Worm (Caenorhabditis elegans): Measurements from ENCODE around the gene Y70C5B.2.
A peak's percentile ranks its signal among the peaks of the same experiment; 100 is the strongest.

Y70C5B.2 gene

DNA sequence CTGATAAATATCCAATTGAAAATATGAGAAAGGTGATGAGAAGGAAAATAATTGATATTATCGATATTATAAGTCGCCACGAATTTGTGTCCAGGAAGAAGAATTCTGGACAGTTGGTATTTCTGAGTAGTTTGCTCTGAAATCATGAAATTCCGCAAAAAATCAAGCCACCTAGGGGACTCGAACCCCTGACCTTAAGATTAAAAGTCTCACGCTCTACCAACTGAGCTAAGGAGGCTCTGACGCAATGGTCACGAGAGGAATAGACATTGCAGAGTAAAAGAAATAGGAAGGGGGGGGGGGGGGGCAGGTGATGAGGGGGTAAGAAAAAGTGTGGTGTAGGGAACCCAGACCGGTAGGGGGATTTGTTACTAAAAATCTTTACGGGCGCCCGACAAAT, 38.8 kb downstream of the Y70C5B.2 start (continued):
- TF ChIP-seq pha-4 (GFP tag; IDR thresholded peaks at IDR 0.05) (no peak), pha-4 (tag; optimal IDR thresholded peaks at IDR 0.05) (no peak), nhr-237 (tag; optimal IDR thresholded peaks at IDR 0.05) (no peak), lin-15B (tag; optimal IDR thresholded peaks at IDR 0.05) (no peak), lin-13 (GFP tag; optimal IDR thresholded peaks at IDR 0.05) (no peak), T26A8.4 (GFP tag; IDR thresholded peaks at IDR 0.05) (peak; percentile 27; the same call in 1 of the 2 replicates), spr-1 (tag; optimal IDR thresholded peaks at IDR 0.05) (no peak), zip-2 (tag; optimal IDR thresholded peaks at IDR 0.05) (no peak), nhr-41 (GFP tag; IDR thresholded peaks at IDR 0.05) (no peak), F10B5.3 (tag; optimal IDR thresholded peaks at IDR 0.05) (no peak), lsy-2 (tag; optimal IDR thresholded peaks at IDR 0.05) (no peak), lir-3 (tag; optimal IDR thresholded peaks at IDR 0.05) (no peak), mep-1 (tag; optimal IDR thresholded peaks at IDR 0.05) (no peak), egl-43 (GFP tag; IDR thresholded peaks at IDR 0.05) (no peak), mxl-2 (GFP tag; conservative IDR thresholded peaks at IDR 0.05) (no peak), daf-12 (tag; optimal IDR thresholded peaks at IDR 0.05) (no peak), lin-29 (GFP tag; IDR thresholded peaks at IDR 0.05) (no peak), gei-8 (GFP tag; optimal IDR thresholded peaks at IDR 0.05) (no peak), jun-1 (tag; optimal IDR thresholded peaks at IDR 0.05) (no peak), fkh-10 (GFP tag; optimal IDR thresholded peaks at IDR 0.05) (no peak), sdz-12 (GFP tag; optimal IDR thresholded peaks at IDR 0.05) (no peak), T20F7.1 (GFP tag; optimal IDR thresholded peaks at IDR 0.05) (no peak), arid-1 (GFP tag; conservative IDR thresholded peaks at IDR 0.05) (peak; percentile 49; the same call in 1 of the 2 replicates), nhr-25 (tag; optimal IDR thresholded peaks at IDR 0.05; ENCODE audit: borderline replicate concordance, insufficient read depth) (no peak), spr-3 (GFP tag; optimal IDR thresholded peaks at IDR 0.05) (peak; percentile 33), duxl-1 (tag; optimal IDR thresholded peaks at IDR 0.05; ENCODE audit: poor library complexity) (no peak), D1046.2 (GFP tag; IDR thresholded peaks at IDR 0.05) (0 out of 2 replicates have a peak, but pooled peaks have one; percentile 53), ama-1 (optimal IDR thresholded peaks at IDR 0.05) (no peak), nhr-10 (tag; optimal IDR thresholded peaks at IDR 0.05) (no peak), cey-2 (tag; optimal IDR thresholded peaks at IDR 0.05; ENCODE audit: borderline replicate concordance, insufficient read depth) (no peak), mdl-1 (tag; optimal IDR thresholded peaks at IDR 0.05) (no peak), rbr-2 (tag; optimal IDR thresholded peaks at IDR 0.05) (no peak), zfp-2 (tag; optimal IDR thresholded peaks at IDR 0.05) (no peak), saeg-2 (GFP tag; IDR thresholded peaks at IDR 0.05) (no peak), F26F4.8 (GFP tag; conservative IDR thresholded peaks at IDR 0.05) (no peak), lin-1 (GFP tag; IDR thresholded peaks at IDR 0.05) (no peak), F49E8.2 (tag; optimal IDR thresholded peaks at IDR 0.05; ENCODE audit: borderline replicate concordance) (no peak), ZK546.5 (tag; optimal IDR thresholded peaks at IDR 0.05) (no peak), mxl-3 (GFP tag; optimal IDR thresholded peaks at IDR 0.05) (no peak), nhr-11 (tag; optimal IDR thresholded peaks at IDR 0.05) (no peak), zfp-3 (GFP tag; conservative IDR thresholded peaks at IDR 0.05) (no peak), snpc-1.2 (GFP tag; IDR thresholded peaks at IDR 0.05) (no peak; the same call in 1 of the 2 replicates), ztf-11 (tag; optimal IDR thresholded peaks at IDR 0.05) (no peak), F44E2.7 (GFP tag; IDR thresholded peaks at IDR 0.05) (no peak), set-16 (GFP tag; IDR thresholded peaks at IDR 0.05) (no peak; the same call in none of the 2 replicates), mdt-29 (GFP tag; IDR thresholded peaks at IDR 0.05) (0 out of 2 replicates have a peak, but pooled peaks have one; percentile 26), nhr-42 (GFP tag; IDR thresholded peaks at IDR 0.05) (no peak), hmg-1.1 (GFP tag; IDR thresholded peaks at IDR 0.05) (no peak), ceh-44 (GFP tag; IDR thresholded peaks at IDR 0.05) (no peak), ztf-7 (tag; optimal IDR thresholded peaks at IDR 0.05) (no peak), ceh-28 (tag; optimal IDR thresholded peaks at IDR 0.05) (no peak), hlh-11 (tag; optimal IDR thresholded peaks at IDR 0.05) (no peak)
